Worm (Caenorhabditis elegans) whole organism, L4 larva: ENCODE data around the gene mlt-7.

Experiments used
- D1046.2 ChIP-seq: fragments of 200-800 bp; sonication (Bioruptor generic); IDR thresholded peaks from 2 replicates; pipeline ENCODE4 v1.3.6; 2022; ENCODE audit warnings: missing genetic modification characterization, missing compliant biosample characterization
- F10B5.3 ChIP-seq: sonication (generic microtip); optimal IDR thresholded peaks from 2 replicates; lab custom pipeline; 2016; ENCODE audit warnings: mild to moderate bottlenecking, missing genetic modification characterization, missing compliant biosample characterization
- F26F4.8 ChIP-seq: fragments of 200-800 bp; sonication (Bioruptor generic); conservative IDR thresholded peaks from 2 replicates; pipeline ENCODE4 v1.3.6; 2022; ENCODE audit warnings: missing genetic modification characterization, missing compliant biosample characterization
- R02D3.7 ChIP-seq: fragments of 150-350 bp; sonication (generic microtip); optimal IDR thresholded peaks from 3 replicates; lab custom pipeline; 2014; ENCODE audit warnings: missing biosample characterization, missing genetic modification characterization
- T20F7.1 ChIP-seq: fragments of 200-800 bp; sonication (Bioruptor generic); optimal IDR thresholded peaks from 2 replicates; lab custom pipeline; 2018; ENCODE audit warnings: mild to moderate bottlenecking, missing genetic modification characterization, missing compliant biosample characterization
- Y48G9A.11 ChIP-seq: fragments of 200-800 bp; sonication (Bioruptor generic); IDR thresholded peaks from 2 replicates; pipeline ENCODE4 v1.3.6; 2022; ENCODE audit warnings: missing genetic modification reagents, missing genetic modification characterization, missing compliant biosample characterization
- Y75B8A.6 ChIP-seq: fragments of 200-800 bp; sonication (Bioruptor generic); IDR thresholded peaks from 2 replicates; pipeline ENCODE4 v1.3.6; 2022; ENCODE audit warnings: missing genetic modification reagents, missing genetic modification characterization, missing compliant biosample characterization
- ZK546.5 ChIP-seq, 2 experiments: sonication (generic microtip); optimal IDR thresholded peaks; 2 replicates each; lab custom pipeline; 2017; ENCODE audit warnings: missing biosample characterization in 2 of 2, missing genetic modification characterization in 2 of 2
- aha-1 ChIP-seq: fragments of 150-350 bp; peaks from one replicate; lab custom pipeline; 2014; ENCODE audit warnings: missing biosample characterization, missing genetic modification characterization
- ceh-20 ChIP-seq: fragments of 200-800 bp; sonication (Bioruptor generic); IDR thresholded peaks from 2 replicates; pipeline ENCODE4 v1.3.6; 2022; ENCODE audit warnings: missing genetic modification reagents, missing genetic modification characterization, missing compliant biosample characterization
- ceh-32 ChIP-seq: sonication (generic microtip); optimal IDR thresholded peaks from 2 replicates; lab custom pipeline; 2016; ENCODE audit warnings: mild to moderate bottlenecking, missing genetic modification characterization, missing compliant biosample characterization; ENCODE audit not compliant: poor library complexity
- ceh-44 ChIP-seq: fragments of 200-800 bp; sonication (Bioruptor generic); IDR thresholded peaks from 2 replicates; pipeline ENCODE4 v1.3.6; 2022; ENCODE audit warnings: missing genetic modification reagents, missing genetic modification characterization, missing compliant biosample characterization
- ceh-82 ChIP-seq: sonication (generic microtip); optimal IDR thresholded peaks from 2 replicates; lab custom pipeline; 2017; ENCODE audit warnings: missing biosample characterization, missing genetic modification characterization
- dmd-9 ChIP-seq: fragments of 200-800 bp; sonication (Bioruptor generic); IDR thresholded peaks from 2 replicates; pipeline ENCODE4 v1.3.6; 2022; ENCODE audit warnings: missing genetic modification reagents, missing genetic modification characterization, missing compliant biosample characterization
- duxl-1 ChIP-seq: sonication (generic microtip); optimal IDR thresholded peaks from 2 replicates; lab custom pipeline; 2016; ENCODE audit warnings: mild to moderate bottlenecking, missing genetic modification characterization, moderate library complexity, missing compliant biosample characterization; ENCODE audit not compliant: poor library complexity
- dve-1 ChIP-seq: sonication (generic microtip); optimal IDR thresholded peaks from 2 replicates; lab custom pipeline; 2017; ENCODE audit warnings: antibody characterized with exemption, mild to moderate bottlenecking, missing genetic modification characterization, missing compliant biosample characterization; ENCODE audit not compliant: insufficient read depth
- fkh-10 ChIP-seq: fragments of 150-350 bp; optimal IDR thresholded peaks from 2 replicates; lab custom pipeline; 2014; ENCODE audit warnings: missing biosample characterization, missing genetic modification reagents, missing genetic modification characterization
- fos-1 ChIP-seq: fragments of 150-350 bp; optimal IDR thresholded peaks from 2 replicates; lab custom pipeline; 2014; ENCODE audit warnings: missing biosample characterization, missing genetic modification characterization
- gei-8 ChIP-seq: fragments of 200-800 bp; sonication (Bioruptor generic); optimal IDR thresholded peaks from 2 replicates; lab custom pipeline; 2018; ENCODE audit warnings: mild to moderate bottlenecking, missing genetic modification characterization, missing compliant biosample characterization
- hlh-30 ChIP-seq: sonication (generic microtip); optimal IDR thresholded peaks from 2 replicates; lab custom pipeline; 2017; ENCODE audit warnings: antibody characterized with exemption, mild to moderate bottlenecking, missing genetic modification characterization, missing compliant biosample characterization; ENCODE audit not compliant: insufficient read depth
- hmg-1.1 ChIP-seq: fragments of 200-800 bp; sonication (Bioruptor generic); IDR thresholded peaks from 2 replicates; pipeline ENCODE4 v1.3.6; 2022; ENCODE audit warnings: missing genetic modification reagents, missing genetic modification characterization, missing compliant biosample characterization
- lin-13 ChIP-seq: fragments of 150-350 bp; optimal IDR thresholded peaks from 2 replicates; lab custom pipeline; 2014; ENCODE audit warnings: missing biosample characterization, missing genetic modification reagents, missing genetic modification characterization
- lin-39 ChIP-seq: fragments of 150-350 bp; optimal IDR thresholded peaks from 2 replicates; lab custom pipeline; 2014; ENCODE audit warnings: missing biosample characterization, missing genetic modification reagents, missing genetic modification characterization
- lir-3 ChIP-seq: sonication (generic microtip); optimal IDR thresholded peaks from 2 replicates; lab custom pipeline; 2016; ENCODE audit warnings: mild to moderate bottlenecking, missing genetic modification characterization, missing compliant biosample characterization
- madf-5 ChIP-seq, 2 experiments: fragments of 200-800 bp; sonication (Bioruptor generic); IDR thresholded peaks; 2 replicates each; pipeline ENCODE4 v1.3.6; 2022; ENCODE audit warnings: missing compliant biosample characterization in 2 of 2, missing genetic modification characterization in 2 of 2
- mdt-29 ChIP-seq: fragments of 200-800 bp; sonication (Bioruptor generic); IDR thresholded peaks from 2 replicates; pipeline ENCODE4 v1.3.6; 2022; ENCODE audit warnings: missing genetic modification reagents, missing genetic modification characterization, missing compliant biosample characterization
- nhr-102 ChIP-seq: sonication (generic microtip); optimal IDR thresholded peaks from 2 replicates; lab custom pipeline; 2016; ENCODE audit warnings: mild to moderate bottlenecking, missing genetic modification characterization, moderate library complexity, missing compliant biosample characterization
- nhr-11 ChIP-seq: fragments of 150-350 bp; optimal IDR thresholded peaks from 2 replicates; lab custom pipeline; 2014; ENCODE audit warnings: missing biosample characterization, missing genetic modification characterization
- nhr-111 ChIP-seq: fragments of 200-800 bp; sonication (Bioruptor generic); optimal IDR thresholded peaks from 2 replicates; lab custom pipeline; 2018; ENCODE audit warnings: mild to moderate bottlenecking, missing genetic modification characterization, missing compliant biosample characterization
- nhr-42 ChIP-seq: fragments of 200-800 bp; sonication (Bioruptor generic); IDR thresholded peaks from 2 replicates; pipeline ENCODE4 v1.3.6; 2022; ENCODE audit warnings: missing genetic modification characterization, missing compliant biosample characterization
- nhr-48 ChIP-seq: sonication (generic microtip); optimal IDR thresholded peaks from 2 replicates; lab custom pipeline; 2016; ENCODE audit warnings: mild to moderate bottlenecking, missing genetic modification characterization, missing compliant biosample characterization
- nhr-77 ChIP-seq: fragments of 150-350 bp; optimal IDR thresholded peaks from 2 replicates; lab custom pipeline; 2014; ENCODE audit warnings: missing biosample characterization, missing genetic modification characterization
- rbr-2 ChIP-seq: sonication (generic microtip); optimal IDR thresholded peaks from 2 replicates; lab custom pipeline; 2016; ENCODE audit warnings: missing genotype, missing genetic modification characterization, missing compliant biosample characterization
- set-16 ChIP-seq: fragments of 200-800 bp; sonication (Bioruptor generic); IDR thresholded peaks from 2 replicates; pipeline ENCODE4 v1.3.6; 2022; ENCODE audit warnings: missing genetic modification reagents, missing genetic modification characterization, missing compliant biosample characterization
- skn-1 ChIP-seq: fragments of 150-350 bp; optimal IDR thresholded peaks from 2 replicates; lab custom pipeline; 2014; ENCODE audit warnings: missing biosample characterization, missing genetic modification characterization
- snpc-4 ChIP-seq: fragments of 150-350 bp; optimal IDR thresholded peaks from 2 replicates; lab custom pipeline; 2014; ENCODE audit warnings: missing biosample characterization, missing genetic modification characterization
- spr-3 ChIP-seq: fragments of 200-800 bp; sonication (Bioruptor generic); optimal IDR thresholded peaks from 2 replicates; lab custom pipeline; 2018; ENCODE audit warnings: mild to moderate bottlenecking, missing genetic modification characterization, missing compliant biosample characterization
- vab-7 ChIP-seq: fragments of 200-800 bp; sonication (Bioruptor generic); IDR thresholded peaks from 2 replicates; pipeline ENCODE4 v1.3.6; 2022; ENCODE audit warnings: missing genetic modification reagents, missing genetic modification characterization, missing compliant biosample characterization
- zfp-2 ChIP-seq: sonication (generic microtip); optimal IDR thresholded peaks from 2 replicates; lab custom pipeline; 2016; ENCODE audit warnings: mild to moderate bottlenecking, missing genetic modification characterization, missing compliant biosample characterization
- zip-11 ChIP-seq: fragments of 200-800 bp; sonication (Bioruptor generic); IDR thresholded peaks from 2 replicates; pipeline ENCODE4 v1.3.6; 2022; ENCODE audit warnings: missing genetic modification characterization, missing compliant biosample characterization
- zip-2 ChIP-seq: fragments of 150-350 bp; optimal IDR thresholded peaks from 2 replicates; lab custom pipeline; 2014; ENCODE audit warnings: missing biosample characterization, missing genetic modification characterization
- ztf-7 ChIP-seq: fragments of 150-350 bp; optimal IDR thresholded peaks from 2 replicates; lab custom pipeline; 2014; ENCODE audit warnings: missing biosample characterization, missing genetic modification characterization

Gene mlt-7

ce11 chrII:4372406-4372805 is 20.4 kb upstream of the mlt-7 start, which contains the start of gene paic-1 (continued):
- no peak for TF ChIP-seq fkh-10
- TF ChIP-seq ZK546.5 (tag; optimal IDR thresholded peaks at IDR 0.05; lab: Kevin White, UChicago): no peak
- TF ChIP-seq ztf-7 (tag; lab: Kevin White, UChicago): no peak
- no peak for TF ChIP-seq nhr-11 (tag; lab: Kevin White, UChicago)
- TF ChIP-seq vab-7 (GFP tag; lab: Robert Waterston, UW): no peak
- no peak for TF ChIP-seq mdt-29
- no peak for TF ChIP-seq fos-1
- no peak for TF ChIP-seq nhr-48 (tag; lab: Kevin White, UChicago)

ce11 chrII:4372867-4373397 is 19.9 kb upstream of the mlt-7 start:
- TF ChIP-seq aha-1 (tag; lab: Kevin White, UChicago) (peak; percentile 70), lin-39 (tag; lab: Kevin White, UChicago) (no peak), hlh-30 (tag; lab: Kevin White, UChicago) (no peak), ceh-44 (GFP tag; lab: Robert Waterston, UW) (no peak), nhr-77 (tag; lab: Kevin White, UChicago) (no peak), madf-5 (GFP tag; IDR thresholded peaks at IDR 0.05; lab: Robert Waterston, UW) (no peak), fos-1 (no peak), dve-1 (tag; lab: Kevin White, UChicago) (no peak), zip-2 (tag; lab: Kevin White, UChicago) (no peak), hmg-1.1 (GFP tag; lab: Robert Waterston, UW) (no peak), dmd-9 (GFP tag; lab: Robert Waterston, UW) (0 out of 2 replicates have a peak, but pooled peaks have one; percentile 61), Y48G9A.11 (no peak), D1046.2 (GFP tag; lab: Robert Waterston, UW) (0 out of 2 replicates have a peak, but pooled peaks have one; percentile 54), gei-8 (GFP tag; lab: Kevin White, UChicago) (no peak), ceh-20 (GFP tag; lab: Robert Waterston, UW) (no peak), ceh-82 (tag; lab: Kevin White, UChicago) (no peak), skn-1 (tag; lab: Kevin White, UChicago) (no peak), nhr-42 (GFP tag; lab: Robert Waterston, UW) (no peak), F10B5.3 (tag; lab: Kevin White, UChicago) (no peak), F26F4.8 (0 out of 2 replicates have a peak, but pooled peaks have one; percentile 23), set-16 (GFP tag; lab: Robert Waterston, UW) (peak; percentile 81)

DNA sequence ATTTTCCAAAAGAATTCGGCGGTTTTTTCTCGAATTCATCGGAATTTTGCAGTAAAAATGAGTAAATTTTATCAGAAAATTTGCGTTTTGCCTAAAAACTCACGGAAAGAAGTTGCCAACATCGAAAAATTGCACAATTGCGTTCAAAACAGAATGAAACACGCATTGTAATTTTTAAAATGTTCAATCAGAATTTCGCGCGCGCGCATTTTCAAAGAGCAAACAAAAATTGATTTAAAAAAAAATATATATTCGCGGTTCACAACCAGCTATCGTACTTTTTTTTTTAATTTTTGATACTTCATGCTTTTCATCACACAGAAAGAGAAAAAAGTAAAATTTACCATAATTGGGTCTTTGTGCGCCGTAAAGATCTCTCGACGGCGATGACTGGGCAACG is 17.9 kb upstream of the mlt-7 start:
- 0 out of 2 replicates have a peak, but pooled peaks have one; percentile 29 for TF ChIP-seq D1046.2 (GFP tag; lab: Robert Waterston, UW)
- TF ChIP-seq zfp-2 (tag; lab: Kevin White, UChicago): no peak

ce11 chrII:4376295-4377172 is 16.3 kb upstream of the mlt-7 start, which contains the start of gene ntl-2:
ntl-2 (minus strand) TSS chrII:4376465.
- TF ChIP-seq spr-3 (peak; percentile 90), ceh-20 (GFP tag; lab: Robert Waterston, UW) (peak; percentile 89), T20F7.1 (GFP tag; lab: Kevin White, UChicago) (peak; percentile 73), nhr-111 (GFP tag; lab: Kevin White, UChicago) (no peak), fkh-10 (peak; percentile 59), mdt-29 (peak; percentile 53; the same call in 1 of the 2 replicates), ceh-32 (tag; lab: Kevin White, UChicago) (no peak), skn-1 (tag; lab: Kevin White, UChicago) (no peak), lin-13 (GFP tag; lab: Kevin White, UChicago) (peak; percentile 91), ztf-7 (tag; lab: Kevin White, UChicago) (peak; percentile 53), gei-8 (GFP tag; lab: Kevin White, UChicago) (peak; percentile 67), nhr-11 (tag; lab: Kevin White, UChicago) (peak; percentile 90), nhr-102 (tag; lab: Kevin White, UChicago) (peak; percentile 79), snpc-4 (no peak), rbr-2 (tag; lab: Kevin White, UChicago) (peak; percentile 94), ZK546.5 (tag; optimal IDR thresholded peaks at IDR 0.05; lab: Kevin White, UChicago) (peak; percentile 32 to 96), lir-3 (no peak), Y75B8A.6 (GFP tag; lab: Robert Waterston, UW) (no peak), duxl-1 (peak; percentile 86), R02D3.7 (tag; lab: Kevin White, UChicago) (no peak), zip-11 (GFP tag; lab: Robert Waterston, UW) (no peak)
